Worm (Caenorhabditis elegans): ENCODE data around the gene Y81G3A.4.

DNA sequence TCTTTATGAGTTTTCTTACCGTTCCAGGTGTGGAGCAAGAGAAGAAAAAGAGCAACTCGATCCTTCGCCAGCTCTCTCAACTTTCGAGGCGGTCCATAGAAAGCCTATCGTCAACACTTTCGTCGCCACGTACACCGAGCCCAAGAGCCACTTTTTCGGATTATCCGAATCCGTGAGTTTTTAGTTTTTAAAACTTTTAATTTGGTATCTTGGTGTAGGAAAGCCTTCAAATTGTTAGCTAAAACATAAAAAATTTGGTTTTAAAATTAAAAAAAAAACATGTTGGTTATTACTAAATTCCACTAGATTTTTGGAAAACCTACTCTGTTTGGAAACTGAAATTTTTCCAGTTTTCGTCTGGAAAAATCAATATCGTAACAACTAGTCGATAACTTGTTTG, 17.5 kb upstream of the Y81G3A.4 start:
- TF ChIP-seq egl-27 (tag; optimal IDR thresholded peaks at IDR 0.05), result no peak
- no peak for TF ChIP-seq daf-12 (tag; optimal IDR thresholded peaks at IDR 0.05)
- TF ChIP-seq nhr-11 (tag; optimal IDR thresholded peaks at IDR 0.05), result no peak

Measured in whole organism, L4 larva.